Fruit fly (Drosophila melanogaster): ENCODE results near the gene loco.

Gene loco

DNA sequence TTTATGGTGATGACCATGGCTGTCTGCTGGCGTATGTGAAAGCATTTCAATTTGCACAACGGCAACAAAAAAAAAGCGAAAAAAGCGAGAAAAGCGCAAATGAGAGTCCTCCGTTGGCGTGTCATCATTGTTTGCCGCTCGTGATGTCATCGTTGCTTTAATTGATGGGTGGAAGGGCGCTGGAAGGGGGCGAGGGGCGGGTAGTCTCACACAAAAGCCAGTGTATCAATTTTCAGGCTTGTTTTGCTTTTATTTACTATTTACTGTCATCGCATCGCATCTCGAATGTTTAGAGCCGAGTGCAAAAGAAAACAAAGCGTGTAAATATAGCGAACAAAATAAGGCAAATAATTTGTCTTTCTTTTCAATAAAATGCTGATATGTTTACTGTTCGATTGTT is 49.9 kb downstream of the loco start (continued):
- TF ChIP-seq Rx (GFP tag; IDR thresholded peaks at IDR 0.05): no peak
- no peak for TF ChIP-seq pan (optimal IDR thresholded peaks at IDR 0.05)
- peak in 1 of 2 experiments; percentile 50 for TF ChIP-seq pan (GFP tag; optimal IDR thresholded peaks at IDR 0.05 in 1 of 2, IDR thresholded peaks at IDR 0.05 in 1 of 2)
- TF ChIP-seq CG13287 (GFP tag; IDR thresholded peaks at IDR 0.05; ENCODE audit: partially characterized antibody): no peak
- no peak for TF ChIP-seq zen (tag; optimal IDR thresholded peaks at IDR 0.05)
- TF ChIP-seq Meics (GFP tag; optimal IDR thresholded peaks at IDR 0.05): peak; percentile 18
- TF ChIP-seq gro (GFP tag; optimal IDR thresholded peaks at IDR 0.05): no peak
- TF ChIP-seq az2 (GFP tag; optimal IDR thresholded peaks at IDR 0.05): no peak
- TF ChIP-seq CG14710 (tag; optimal IDR thresholded peaks at IDR 0.05): peak; percentile 48
- no peak for TF ChIP-seq CG11093 (GFP tag; IDR thresholded peaks at IDR 0.05)
- peak; percentile 65 for TF ChIP-seq CG2678 (tag; optimal IDR thresholded peaks at IDR 0.05)
- TF ChIP-seq lbe (GFP tag; optimal IDR thresholded peaks at IDR 0.05): no peak
- TF ChIP-seq CG3281 (GFP tag; optimal IDR thresholded peaks at IDR 0.05): no peak
- peak; percentile 25 for TF ChIP-seq CG15011 (GFP tag; optimal IDR thresholded peaks at IDR 0.05)
- no peak for TF ChIP-seq sug (tag; optimal IDR thresholded peaks at IDR 0.05)
- no peak for TF ChIP-seq h (optimal IDR thresholded peaks at IDR 0.05)
- TF ChIP-seq CG16779 (GFP tag; IDR thresholded peaks at IDR 0.05): no peak
- peak; percentile 65 for TF ChIP-seq CG1529 (GFP tag; optimal IDR thresholded peaks at IDR 0.05)
- TF ChIP-seq CG1647 (GFP tag; optimal IDR thresholded peaks at IDR 0.05): no peak
- TF ChIP-seq CG4820 (GFP tag; optimal IDR thresholded peaks at IDR 0.05): no peak
- TF ChIP-seq Taf1 (GFP tag; IDR thresholded peaks at IDR 0.05): no peak
- peak; percentile 85 for TF ChIP-seq Asciz (GFP tag; optimal IDR thresholded peaks at IDR 0.05)
- TF ChIP-seq HLH3B (GFP tag; IDR thresholded peaks at IDR 0.05): peak; percentile 8; the same call in 1 of the 2 replicates
- TF ChIP-seq Bgb (GFP tag; IDR thresholded peaks at IDR 0.05; ENCODE audit: partially characterized antibody): no peak
- TF ChIP-seq CG10209 (GFP tag; optimal IDR thresholded peaks at IDR 0.05): peak; percentile 30
- TF ChIP-seq CG12299 (tag; optimal IDR thresholded peaks at IDR 0.05): no peak
- TF ChIP-seq E2f2 (GFP tag; IDR thresholded peaks at IDR 0.05): no peak
- TF ChIP-seq B-H2 (GFP tag; optimal IDR thresholded peaks at IDR 0.05): no peak
- no peak for TF ChIP-seq sd (tag; optimal IDR thresholded peaks at IDR 0.05)
- peak; percentile 41 for TF ChIP-seq CG12104 (GFP tag; optimal IDR thresholded peaks at IDR 0.05)
- no peak for TF ChIP-seq Hr3 (GFP tag; optimal IDR thresholded peaks at IDR 0.05)
- TF ChIP-seq CG17359 (tag; optimal IDR thresholded peaks at IDR 0.05): peak; percentile 79
- peak; percentile 39 for TF ChIP-seq Sry-β (GFP tag; optimal IDR thresholded peaks at IDR 0.05)
- TF ChIP-seq BEAF-32 (GFP tag; optimal IDR thresholded peaks at IDR 0.05): no peak
- no peak for TF ChIP-seq luna (GFP tag; optimal IDR thresholded peaks at IDR 0.05)
- 0 out of 3 replicates have a peak, but pooled peaks have one; percentile 55 for TF ChIP-seq otp (GFP tag; IDR thresholded peaks at IDR 0.05)
- no peak for TF ChIP-seq CG15269 (tag; optimal IDR thresholded peaks at IDR 0.05)
- TF ChIP-seq CG5180 (GFP tag; optimal IDR thresholded peaks at IDR 0.05): peak; percentile 45
- TF ChIP-seq CG14014 (GFP tag; IDR thresholded peaks at IDR 0.05): no peak
- no peak for TF ChIP-seq CG11085 (GFP tag; IDR thresholded peaks at IDR 0.05)
- no peak for TF ChIP-seq hb (GFP tag; IDR thresholded peaks at IDR 0.05; ENCODE audit: partially characterized antibody)
- no peak for TF ChIP-seq CG4328 (GFP tag; optimal IDR thresholded peaks at IDR 0.05)
- TF ChIP-seq CG11560 (tag; IDR thresholded peaks at IDR 0.05): no peak
- no peak for TF ChIP-seq twi (tag; optimal IDR thresholded peaks at IDR 0.05)
- no peak for TF ChIP-seq Hr39 (optimal IDR thresholded peaks at IDR 0.05)
- no peak for TF ChIP-seq Abd-B (GFP tag; optimal IDR thresholded peaks at IDR 0.05)
- no peak for TF ChIP-seq fu2 (GFP tag; optimal IDR thresholded peaks at IDR 0.05)
- TF ChIP-seq Ada2b (GFP tag; IDR thresholded peaks at IDR 0.05): no peak
- no peak for TF ChIP-seq YL-1 (GFP tag; optimal IDR thresholded peaks at IDR 0.05)
- TF ChIP-seq Deaf1 (tag; optimal IDR thresholded peaks at IDR 0.05): no peak
- peak; percentile 32 for TF ChIP-seq CG8281 (tag; optimal IDR thresholded peaks at IDR 0.05)
- no peak for TF ChIP-seq ttk (GFP tag; IDR thresholded peaks at IDR 0.05)
